Fruit fly (Drosophila melanogaster) whole organism: ENCODE data around the gene Nnp-1.

ENCODE experiments used
- CG8478 ChIP-seq: fragments of >200 bp; optimal IDR thresholded peaks from 2 replicates; lab custom pipeline; 2018; ENCODE audit warnings: inconsistent platforms
- Dll ChIP-seq: fragments of >200 bp; optimal IDR thresholded peaks from 2 replicates; lab custom pipeline; 2017
- EcR ChIP-seq, 2 experiments: fragments of >200 bp; optimal IDR thresholded peaks; 2 replicates each; lab custom pipeline; 2017; ENCODE audit warnings: missing biosample characterization in 2 of 2, missing genetic modification characterization in 2 of 2, missing genetic modification reagents in 2 of 2
- pan ChIP-seq: fragments of >200 bp; optimal IDR thresholded peaks from 2 replicates; lab custom pipeline; 2017
- psq ChIP-seq: fragments of >200 bp; optimal IDR thresholded peaks from 2 replicates; lab custom pipeline; 2017
- usp ChIP-seq: fragments of >200 bp; optimal IDR thresholded peaks from 2 replicates; lab custom pipeline; 2017; ENCODE audit warnings: missing biosample characterization, missing genetic modification characterization, mixed read lengths

DNA sequence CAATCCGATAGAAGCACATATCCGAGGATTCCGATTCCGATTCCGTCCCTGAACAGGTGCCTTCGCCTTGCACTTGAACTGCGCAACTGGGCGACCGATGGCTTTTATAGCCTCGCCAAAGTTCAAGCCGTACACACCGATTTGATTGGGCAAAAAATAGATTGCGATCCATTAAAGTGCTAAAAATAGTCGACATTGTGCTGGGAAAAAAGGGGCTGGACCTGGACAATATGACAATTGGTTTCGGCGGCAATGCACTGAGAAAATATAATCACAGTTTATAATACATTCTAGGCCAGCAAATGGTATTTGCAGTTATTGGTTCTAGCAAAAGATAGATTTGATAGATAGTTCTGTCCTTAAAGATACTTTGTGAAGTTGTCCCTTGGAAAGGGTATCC, 4.5 kb downstream of the Nnp-1 start, which contains the start of gene CG9377:
- TF ChIP-seq Dll (lab: Kevin White, UChicago) = no peak
- TF ChIP-seq pan (lab: Kevin White, UChicago) = no peak
- TF ChIP-seq EcR (GFP tag; optimal IDR thresholded peaks at IDR 0.05; lab: Kevin White, UChicago) = no peak
- TF ChIP-seq usp (GFP tag; lab: Kevin White, UChicago) = no peak
- no peak for TF ChIP-seq psq
- no peak for TF ChIP-seq CG8478
